Fruit fly (Drosophila melanogaster) whole organism, embryonic: ENCODE measurements around the gene Bet1.

ENCODE experiments used
- Atf3 ChIP-seq: fragments of 200-800 bp; sonication (Bioruptor generic); optimal IDR thresholded peaks from 3 replicates; lab custom pipeline; 2016; ENCODE audit warnings: missing biosample characterization, missing genetic modification characterization
- CG11696 ChIP-seq: fragments of 200-800 bp; sonication (Bioruptor generic); IDR thresholded peaks from 2 replicates; pipeline ENCODE4 v1.3.6; 2022; ENCODE audit warnings: missing biosample characterization, missing genetic modification characterization
- D19A ChIP-seq: fragments of 200-800 bp; optimal IDR thresholded peaks from 3 replicates; lab custom pipeline; 2019; ENCODE audit warnings: missing biosample characterization, mild to moderate bottlenecking, missing genetic modification characterization, moderate library complexity
- Ets97D ChIP-seq: fragments of 200-800 bp; sonication (Bioruptor generic); optimal IDR thresholded peaks from 3 replicates; lab custom pipeline; 2016; ENCODE audit warnings: missing biosample characterization, missing genetic modification characterization
- exex ChIP-seq: fragments of 200-800 bp; sonication (Bioruptor generic); optimal IDR thresholded peaks from 4 replicates; lab custom pipeline; 2018; ENCODE audit warnings: missing biosample characterization, mild to moderate bottlenecking, missing genetic modification characterization, moderate library complexity
- fd3F ChIP-seq: fragments of 200-800 bp; sonication (Bioruptor generic); optimal IDR thresholded peaks from 2 replicates; lab custom pipeline; 2018; ENCODE audit warnings: missing biosample characterization, mild to moderate bottlenecking, missing genetic modification characterization, moderate library complexity
- gfzf ChIP-seq: fragments of 200-800 bp; sonication (Bioruptor generic); optimal IDR thresholded peaks from 2 replicates; lab custom pipeline; 2016; ENCODE audit warnings: missing biosample characterization, mild to moderate bottlenecking, missing genetic modification characterization, moderate library complexity
- phol ChIP-seq: fragments of 200-800 bp; sonication (Bioruptor generic); optimal IDR thresholded peaks from 3 replicates; lab custom pipeline; 2018; ENCODE audit warnings: missing biosample characterization, mild to moderate bottlenecking, missing genetic modification characterization, moderate library complexity
- usp ChIP-seq: fragments of >200 bp; optimal IDR thresholded peaks from 2 replicates; lab custom pipeline; 2017; ENCODE audit warnings: missing biosample characterization, missing genetic modification characterization

- TF ChIP-seq CG11696 (GFP tag; lab: Robert Waterston, UW) = no peak
- no peak for TF ChIP-seq gfzf (GFP tag; lab: Kevin White, UChicago)
- TF ChIP-seq usp = no peak
- TF ChIP-seq Atf3 (GFP tag; lab: Kevin White, UChicago) = no peak
- no peak for TF ChIP-seq phol (tag; lab: Kevin White, UChicago)
- TF ChIP-seq exex (tag; lab: Kevin White, UChicago) = no peak
- no peak for TF ChIP-seq Ets97D (GFP tag; lab: Kevin White, UChicago)
- no peak for TF ChIP-seq D19A (tag; lab: Kevin White, UChicago)
- no peak for TF ChIP-seq fd3F
Observed at dm6 chr3L:19236554-19236953, 24.6 kb upstream of the Bet1 start.
